Worm (Caenorhabditis elegans) whole organism, L2 larva: Measurements from ENCODE around the gene T12G3.4.

Experiments
- ZK546.5 ChIP-seq: sonication (generic microtip); optimal IDR thresholded peaks from 2 replicates; lab custom pipeline; 2017; ENCODE audit warnings: missing biosample characterization, missing genetic modification characterization
- aly-2 ChIP-seq: fragments of 150-350 bp; optimal IDR thresholded peaks from 2 replicates; lab custom pipeline; 2014; ENCODE audit warnings: missing biosample characterization, missing genetic modification characterization
- blmp-1 ChIP-seq: sonication (generic microtip); optimal IDR thresholded peaks from 2 replicates; lab custom pipeline; 2017; ENCODE audit warnings: missing genetic modification characterization, mild to moderate bottlenecking, missing compliant biosample characterization, antibody characterized with exemption, moderate library complexity; ENCODE audit not compliant: insufficient read depth
- crh-2 ChIP-seq: sonication (generic microtip); optimal IDR thresholded peaks from 2 replicates; lab custom pipeline; 2017; ENCODE audit warnings: missing biosample characterization, missing genetic modification characterization
- egl-27 ChIP-seq: sonication (generic microtip); optimal IDR thresholded peaks from 3 replicates; lab custom pipeline; 2017; ENCODE audit warnings: missing biosample characterization, missing genetic modification reagents, missing genetic modification characterization
- fos-1 ChIP-seq: fragments of 150-350 bp; optimal IDR thresholded peaks from 2 replicates; lab custom pipeline; 2014; ENCODE audit warnings: missing biosample characterization, missing genetic modification characterization
- lin-11 ChIP-seq: fragments of 150-350 bp; sonication (generic microtip); optimal IDR thresholded peaks from 2 replicates; lab custom pipeline; 2014; ENCODE audit warnings: missing biosample characterization, missing genetic modification characterization, inconsistent platforms, mixed read lengths
- lin-39 ChIP-seq: fragments of 150-350 bp; optimal IDR thresholded peaks from 2 replicates; lab custom pipeline; 2014; ENCODE audit warnings: missing biosample characterization, missing genetic modification reagents, missing genetic modification characterization
- nhr-10 ChIP-seq: sonication (generic microtip); optimal IDR thresholded peaks from 2 replicates; lab custom pipeline; 2017; ENCODE audit warnings: missing biosample characterization, missing genetic modification characterization
- nhr-12 ChIP-seq: fragments of 150-350 bp; optimal IDR thresholded peaks from 2 replicates; lab custom pipeline; 2014; ENCODE audit warnings: missing biosample characterization, missing genetic modification characterization
- nhr-129 ChIP-seq: fragments of 150-350 bp; optimal IDR thresholded peaks from 2 replicates; lab custom pipeline; 2014; ENCODE audit warnings: missing biosample characterization, missing genetic modification characterization
- nhr-25 ChIP-seq: fragments of 150-350 bp; sonication (generic microtip); optimal IDR thresholded peaks from 3 replicates; lab custom pipeline; 2014; ENCODE audit warnings: missing biosample characterization, missing genetic modification characterization
- sem-4 ChIP-seq: fragments of 150-350 bp; optimal IDR thresholded peaks from 2 replicates; lab custom pipeline; 2014; ENCODE audit warnings: missing biosample characterization, missing genetic modification reagents, missing genetic modification characterization
- sma-3 ChIP-seq: sonication (generic microtip); optimal IDR thresholded peaks from 2 replicates; lab custom pipeline; 2016; ENCODE audit warnings: missing genetic modification reagents, missing genetic modification characterization, missing compliant biosample characterization
- sma-9 ChIP-seq, 2 experiments: fragments of 150-350 bp in 1 of 2; sonication (generic microtip) in 1 of 2; optimal IDR thresholded peaks; 2 replicates each; lab custom pipeline; 2014 to 2016; ENCODE audit warnings: missing genetic modification characterization in 2 of 2, mild to moderate bottlenecking in 1 of 2, missing biosample characterization in 1 of 2, missing compliant biosample characterization in 1 of 2, missing genetic modification reagents in 1 of 2, moderate library complexity in 1 of 2
- snpc-4 ChIP-seq: fragments of 150-350 bp; optimal IDR thresholded peaks from 2 replicates; lab custom pipeline; 2014; ENCODE audit warnings: missing biosample characterization, missing genetic modification characterization
- unc-39 ChIP-seq: fragments of 150-350 bp; optimal IDR thresholded peaks from 2 replicates; lab custom pipeline; 2014; ENCODE audit warnings: missing biosample characterization, missing genetic modification characterization
- unc-55 ChIP-seq: fragments of 150-350 bp; sonication (generic microtip); optimal IDR thresholded peaks from 3 replicates; lab custom pipeline; 2014; ENCODE audit warnings: missing biosample characterization, missing genetic modification reagents, missing genetic modification characterization
- unc-62 ChIP-seq: fragments of 150-350 bp; optimal IDR thresholded peaks from 2 replicates; lab custom pipeline; 2014; ENCODE audit warnings: missing biosample characterization, missing genetic modification reagents, missing genetic modification characterization

The T12G3.4 gene

ce11 chrIV:12093819-12094218 lies 45.8 kb downstream of the T12G3.4 start, which contains the start of gene F11A10.5:
Gene F11A10.5, plus strand, starts transcription at chrIV:12094119.
- TF ChIP-seq unc-39 (tag; lab: Kevin White, UChicago) (no peak), sma-9 (GFP tag; optimal IDR thresholded peaks at IDR 0.05; lab: Kevin White, UChicago) (no peak), sma-9 (tag; optimal IDR thresholded peaks at IDR 0.05; lab: Kevin White, UChicago) (no peak), crh-2 (tag; lab: Kevin White, UChicago) (peak; percentile 13), snpc-4 (tag; lab: Kevin White, UChicago) (no peak), nhr-25 (no peak), nhr-129 (peak; percentile 46), sem-4 (tag; lab: Kevin White, UChicago) (no peak), egl-27 (no peak), aly-2 (no peak)

ce11 chrIV:12096479-12096878 lies 48.4 kb downstream of the T12G3.4 start, which contains the start of gene mon-2:
Gene mon-2, plus strand, starts transcription at chrIV:12096779.
- no peak for TF ChIP-seq sem-4 (tag; lab: Kevin White, UChicago)
- TF ChIP-seq unc-62 (GFP tag; lab: Kevin White, UChicago): no peak
- no peak for TF ChIP-seq ZK546.5 (tag; lab: Kevin White, UChicago)
- TF ChIP-seq lin-11: no peak
- no peak for TF ChIP-seq nhr-12 (tag; lab: Kevin White, UChicago)
- TF ChIP-seq blmp-1 (tag; lab: Kevin White, UChicago): no peak
- no peak for TF ChIP-seq lin-39 (tag; lab: Kevin White, UChicago)
- TF ChIP-seq nhr-10 (tag; lab: Kevin White, UChicago): no peak
- TF ChIP-seq sma-3 (GFP tag; lab: Kevin White, UChicago): no peak
- no peak for TF ChIP-seq nhr-25
- TF ChIP-seq egl-27: no peak
- no peak for TF ChIP-seq unc-55 (GFP tag; lab: Kevin White, UChicago)
- TF ChIP-seq fos-1 (tag; lab: Kevin White, UChicago): no peak
